Fruit fly (Drosophila melanogaster) whole organism, pupa: Measurements from ENCODE around the gene fiz.

Experiments used
- CG10348 ChIP-seq: fragments of 200-800 bp; sonication (Bioruptor generic); IDR thresholded peaks from 2 replicates; pipeline ENCODE4 v1.3.6; 2022; ENCODE audit warnings: missing biosample characterization, missing genetic modification characterization
- CG12605 ChIP-seq: fragments of 200-800 bp; sonication (Bioruptor generic); IDR thresholded peaks from 2 replicates; pipeline ENCODE4 v1.3.6; 2022; ENCODE audit warnings: missing biosample characterization, missing genetic modification characterization
- CG13204 ChIP-seq: fragments of 200-800 bp; sonication (Bioruptor generic); optimal IDR thresholded peaks from 2 replicates; lab custom pipeline; 2018; ENCODE audit warnings: missing biosample characterization, mild to moderate bottlenecking, missing genetic modification characterization, moderate library complexity
- CG14655 ChIP-seq: fragments of 200-800 bp; sonication (Bioruptor generic); optimal IDR thresholded peaks from 3 replicates; lab custom pipeline; 2017; ENCODE audit warnings: mild to moderate bottlenecking, missing biosample characterization, missing genetic modification reagents, missing genetic modification characterization
- CG15710 ChIP-seq: fragments of 200-800 bp; sonication (Bioruptor generic); optimal IDR thresholded peaks from 2 replicates; lab custom pipeline; 2018; ENCODE audit warnings: missing biosample characterization, mild to moderate bottlenecking, missing genetic modification characterization, moderate library complexity
- CG17806 ChIP-seq: fragments of 200-800 bp; sonication (Bioruptor generic); optimal IDR thresholded peaks from 2 replicates; lab custom pipeline; 2018; ENCODE audit warnings: missing biosample characterization, mild to moderate bottlenecking, missing genetic modification characterization, moderate library complexity
- CG32121 ChIP-seq: fragments of 200-800 bp; sonication (Bioruptor generic); IDR thresholded peaks from 2 replicates; pipeline ENCODE4 v1.3.6; 2022; ENCODE audit warnings: missing biosample characterization, missing genetic modification characterization
- CG34367 ChIP-seq: fragments of 200-800 bp; sonication (Bioruptor generic); optimal IDR thresholded peaks from 2 replicates; lab custom pipeline; 2018; ENCODE audit warnings: missing biosample characterization, mild to moderate bottlenecking, missing genetic modification characterization
- CG4496 ChIP-seq: fragments of 200-800 bp; sonication (Bioruptor generic); IDR thresholded peaks from 3 replicates; pipeline ENCODE4 v1.3.6; 2022; ENCODE audit warnings: missing biosample characterization, missing genetic modification characterization
- CG8159 ChIP-seq: fragments of 200-800 bp; sonication (Bioruptor generic); optimal IDR thresholded peaks from 3 replicates; lab custom pipeline; 2018; ENCODE audit warnings: missing biosample characterization, mild to moderate bottlenecking, missing genetic modification characterization, moderate library complexity
- CG8301 ChIP-seq: fragments of 200-800 bp; sonication (Bioruptor generic); optimal IDR thresholded peaks from 2 replicates; lab custom pipeline; 2018; ENCODE audit warnings: missing biosample characterization, mild to moderate bottlenecking, missing genetic modification characterization
- CG9948 ChIP-seq: fragments of 200-800 bp; sonication (Bioruptor generic); optimal IDR thresholded peaks from 2 replicates; lab custom pipeline; 2018; ENCODE audit warnings: missing biosample characterization, mild to moderate bottlenecking, missing genetic modification characterization, moderate library complexity
- D1 ChIP-seq: fragments of 200-800 bp; sonication (Bioruptor generic); optimal IDR thresholded peaks from 2 replicates; lab custom pipeline; 2018; ENCODE audit warnings: missing biosample characterization, mild to moderate bottlenecking, missing genetic modification characterization, moderate library complexity
- EcR ChIP-seq: fragments of 200-800 bp; sonication (Bioruptor generic); optimal IDR thresholded peaks from 3 replicates; lab custom pipeline; 2019; ENCODE audit warnings: missing biosample characterization, missing genetic modification characterization, mild to moderate bottlenecking, moderate library complexity, missing genetic modification reagents
- Ets98B ChIP-seq: fragments of 200-800 bp; sonication (Bioruptor generic); IDR thresholded peaks from 2 replicates; pipeline ENCODE4 v1.3.6; 2022; ENCODE audit warnings: missing biosample characterization, missing genetic modification characterization
- Pif1A ChIP-seq: fragments of 200-800 bp; sonication (Bioruptor generic); optimal IDR thresholded peaks from 3 replicates; lab custom pipeline; 2016; ENCODE audit warnings: missing biosample characterization, missing genetic modification characterization
- Pif1B ChIP-seq: fragments of 200-800 bp; sonication (Bioruptor generic); optimal IDR thresholded peaks from 3 replicates; lab custom pipeline; 2016; ENCODE audit warnings: missing biosample characterization, missing genetic modification characterization
- Snoo ChIP-seq: fragments of 200-800 bp; sonication (Bioruptor generic); optimal IDR thresholded peaks from 3 replicates; lab custom pipeline; 2017; ENCODE audit warnings: missing biosample characterization, mild to moderate bottlenecking, missing genetic modification characterization, inconsistent platforms
- fd96Ca ChIP-seq: fragments of 200-800 bp; sonication (Bioruptor generic); IDR thresholded peaks from 3 replicates; pipeline ENCODE4 v1.3.6; 2022; ENCODE audit warnings: missing biosample characterization, missing genetic modification characterization
- gl ChIP-seq: fragments of 200-800 bp; sonication (Bioruptor generic); optimal IDR thresholded peaks from 2 replicates; lab custom pipeline; 2018; ENCODE audit warnings: missing biosample characterization, mild to moderate bottlenecking, missing genetic modification characterization
- rn ChIP-seq: fragments of 200-800 bp; sonication (Bioruptor generic); IDR thresholded peaks from 2 replicates; pipeline ENCODE4 v1.3.6; 2022; ENCODE audit warnings: missing biosample characterization, missing genetic modification characterization

The fiz gene

DNA sequence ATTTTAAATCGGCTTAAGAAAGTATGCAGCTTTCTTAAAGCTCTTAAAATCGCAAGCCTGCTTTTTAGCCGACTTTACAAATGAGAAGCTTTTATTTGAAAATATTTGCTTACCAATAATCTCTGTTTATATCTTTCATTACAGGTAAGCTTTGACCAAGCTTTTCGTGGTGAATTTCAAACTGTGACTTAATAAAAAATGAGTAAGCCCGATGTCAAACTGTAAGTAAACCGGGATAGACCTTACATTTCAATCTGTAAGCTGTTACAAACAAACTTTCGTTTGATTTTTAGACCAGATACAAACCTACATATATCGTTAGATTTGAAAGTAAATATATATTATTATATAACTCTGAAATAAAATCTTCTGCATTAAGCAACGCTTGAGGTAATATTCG lies 24.0 kb downstream of the fiz start:
- TF ChIP-seq Pif1B (GFP tag; lab: Kevin White, UChicago) (no peak), CG14655 (no peak), CG8159 (tag; lab: Kevin White, UChicago) (no peak), CG32121 (no peak), CG13204 (no peak), D1 (no peak), CG10348 (GFP tag; lab: Robert Waterston, UW) (no peak), EcR (GFP tag; lab: Kevin White, UChicago) (no peak), gl (tag; lab: Kevin White, UChicago) (no peak)

DNA sequence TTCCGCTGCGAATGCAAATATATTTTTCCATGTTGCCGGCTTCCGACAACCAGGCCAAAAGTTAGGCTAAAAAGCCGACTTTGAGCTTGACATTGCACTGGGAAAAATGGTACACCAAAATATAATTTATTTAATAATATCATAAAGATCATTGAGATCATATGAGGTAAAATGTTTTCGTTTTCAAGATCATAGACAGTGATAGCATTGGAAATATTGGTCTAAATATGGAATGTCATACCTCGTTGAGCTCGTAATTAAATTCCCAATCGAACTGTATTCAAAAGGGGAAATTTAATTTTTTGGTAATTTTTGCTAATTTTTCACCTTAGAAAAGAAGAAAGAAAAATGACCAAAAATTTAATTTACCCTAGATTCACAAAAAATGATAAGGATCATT lies 25.5 kb downstream of the fiz start:
- TF ChIP-seq Snoo (tag; lab: Kevin White, UChicago) (no peak), CG17806 (no peak), CG10348 (GFP tag; lab: Robert Waterston, UW) (no peak), rn (GFP tag; lab: Robert Waterston, UW) (no peak), CG34367 (tag; lab: Kevin White, UChicago) (no peak), CG12605 (GFP tag; lab: Robert Waterston, UW) (no peak), CG9948 (tag; lab: Kevin White, UChicago) (no peak), Pif1A (no peak), CG8301 (tag; lab: Kevin White, UChicago) (no peak), CG8159 (tag; lab: Kevin White, UChicago) (no peak), Pif1B (GFP tag; lab: Kevin White, UChicago) (no peak), CG4496 (GFP tag; lab: Robert Waterston, UW) (no peak), gl (tag; lab: Kevin White, UChicago) (no peak), fd96Ca (GFP tag; lab: Robert Waterston, UW) (no peak), CG14655 (no peak)

DNA sequence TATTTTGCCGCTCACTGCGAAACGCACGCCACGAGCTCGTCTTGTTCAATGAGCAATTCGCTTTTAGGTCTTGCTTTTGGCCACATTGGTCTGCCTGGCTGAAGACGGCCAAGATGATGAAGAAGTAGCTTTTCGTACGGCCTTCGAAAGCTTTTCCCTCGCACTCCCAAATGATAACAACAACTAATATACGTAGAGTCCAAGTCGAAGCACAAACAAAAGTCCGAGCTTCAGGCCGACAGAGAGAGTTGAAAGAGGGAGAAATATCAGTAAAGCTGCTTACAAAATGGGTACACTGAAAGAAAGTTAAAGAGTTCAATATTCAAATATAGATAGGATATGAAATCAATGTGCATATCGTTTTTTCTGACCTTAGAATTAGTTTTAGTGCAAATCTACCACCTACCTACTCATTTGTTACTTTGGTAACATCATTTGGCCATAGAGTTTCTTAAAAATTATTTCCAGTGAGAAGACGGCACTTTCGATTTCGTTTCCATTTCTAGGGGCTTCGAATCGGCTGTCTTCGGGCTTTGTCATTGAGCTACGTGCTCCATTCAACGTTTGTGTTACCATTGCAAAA lies 26.9 kb downstream of the fiz start, which contains the start of the genes CG45064 and CG45065:
TSS of gene CG45064 (minus strand) at position 51 of the 583 bp plus-strand sequence.
TSS of gene CG45065 (minus strand) at position 51 of the 583 bp plus-strand sequence.
- TF ChIP-seq Snoo (tag; lab: Kevin White, UChicago) (peak; percentile 54), CG8159 (tag; lab: Kevin White, UChicago) (peak; percentile 67), CG13204 (no peak), CG17806 (peak; percentile 70), CG4496 (GFP tag; lab: Robert Waterston, UW) (peak; percentile 92), D1 (no peak), EcR (GFP tag; lab: Kevin White, UChicago) (no peak), CG32121 (peak; percentile 91), CG34367 (tag; lab: Kevin White, UChicago) (peak; percentile 37), CG12605 (GFP tag; lab: Robert Waterston, UW) (peak; percentile 82), CG14655 (peak; percentile 56), CG10348 (GFP tag; lab: Robert Waterston, UW) (0 out of 2 replicates have a peak, but pooled peaks have one; percentile 38), fd96Ca (GFP tag; lab: Robert Waterston, UW) (peak; percentile 87), Ets98B (GFP tag; lab: Robert Waterston, UW) (peak; percentile 93), Pif1A (peak; percentile 89), rn (GFP tag; lab: Robert Waterston, UW) (peak; percentile 71), CG9948 (tag; lab: Kevin White, UChicago) (peak; percentile 68), CG8301 (tag; lab: Kevin White, UChicago) (peak; percentile 73), gl (tag; lab: Kevin White, UChicago) (no peak), CG15710 (tag; lab: Kevin White, UChicago) (peak; percentile 61), Pif1B (GFP tag; lab: Kevin White, UChicago) (peak; percentile 85)

DNA sequence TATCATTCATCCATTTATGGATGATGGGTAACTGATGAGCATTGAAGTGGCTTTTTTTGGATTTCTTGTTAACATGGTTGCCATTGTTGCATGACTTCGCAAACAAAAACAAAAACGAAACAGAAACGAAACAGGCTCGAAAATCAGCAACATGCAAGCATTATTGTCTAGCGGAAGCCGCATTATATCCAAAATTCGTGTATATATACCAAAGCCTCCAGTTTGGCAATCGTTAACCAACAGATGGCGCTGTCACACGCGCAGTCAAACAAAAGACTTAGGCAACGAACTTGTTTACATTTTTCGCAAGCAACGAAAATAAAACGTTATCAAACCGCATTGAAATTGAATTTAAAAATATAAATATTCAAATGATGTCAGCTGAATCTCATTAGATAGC lies 30.6 kb downstream of the fiz start:
- TF ChIP-seq fd96Ca (GFP tag; lab: Robert Waterston, UW): no peak
- TF ChIP-seq CG34367 (tag; lab: Kevin White, UChicago): no peak
- no peak for TF ChIP-seq CG32121
- no peak for TF ChIP-seq CG8301 (tag; lab: Kevin White, UChicago)
- no peak for TF ChIP-seq CG4496 (GFP tag; lab: Robert Waterston, UW)
- no peak for TF ChIP-seq CG8159 (tag; lab: Kevin White, UChicago)
- no peak for TF ChIP-seq gl (tag; lab: Kevin White, UChicago)
- TF ChIP-seq Pif1A: no peak
- no peak for TF ChIP-seq Snoo (tag; lab: Kevin White, UChicago)
- no peak for TF ChIP-seq Ets98B (GFP tag; lab: Robert Waterston, UW)
- TF ChIP-seq CG15710 (tag; lab: Kevin White, UChicago): no peak

DNA sequence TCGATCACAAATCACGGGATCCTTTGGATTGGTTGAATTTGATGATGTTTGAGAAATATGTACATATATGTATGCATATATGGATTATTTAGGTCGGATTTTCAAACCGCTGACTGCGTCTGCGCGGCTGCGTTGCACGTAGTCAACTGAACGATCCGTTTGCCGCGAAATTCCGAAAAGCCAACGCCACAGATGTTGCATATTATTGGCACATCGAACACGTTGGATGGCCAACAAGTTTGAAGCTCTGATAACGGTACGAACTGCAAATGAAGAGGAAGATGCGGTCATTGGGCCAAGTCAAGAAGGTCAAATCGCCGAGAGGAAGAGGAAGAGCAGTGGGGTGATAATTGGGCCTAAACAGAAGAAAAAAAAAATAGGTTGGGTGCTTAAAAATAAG lies 38.5 kb downstream of the fiz start, which contains the start of gene CG9518:
TSS of gene CG9518 (minus strand) at position 154 of the 400 bp plus-strand sequence.
- TF ChIP-seq CG8159 (tag; lab: Kevin White, UChicago) (no peak), EcR (GFP tag; lab: Kevin White, UChicago) (peak; percentile 13)

DNA sequence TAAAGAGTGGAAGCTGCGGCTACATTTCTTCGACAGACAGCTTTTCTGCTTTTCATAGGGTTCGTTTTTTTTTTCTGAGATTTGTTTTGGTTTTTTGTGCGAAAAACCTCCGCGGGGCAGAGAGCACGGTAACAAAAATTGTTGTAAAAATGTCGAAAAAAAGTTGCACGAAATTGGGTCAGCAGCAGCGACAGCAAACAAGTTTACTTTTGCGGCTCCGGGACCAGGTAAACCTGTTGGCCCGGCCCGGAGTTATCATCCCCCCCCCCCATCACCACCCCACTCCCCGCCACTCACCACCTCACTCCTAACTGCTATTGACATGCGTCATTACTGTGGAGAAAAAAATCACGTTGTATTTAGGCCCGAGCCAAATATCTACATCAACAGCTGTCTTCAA lies 41.1 kb downstream of the fiz start:
- TF ChIP-seq Pif1B (GFP tag; lab: Kevin White, UChicago): no peak
- no peak for TF ChIP-seq CG32121
- TF ChIP-seq CG14655: no peak
- TF ChIP-seq fd96Ca (GFP tag; lab: Robert Waterston, UW): no peak
- no peak for TF ChIP-seq CG17806
- TF ChIP-seq CG15710 (tag; lab: Kevin White, UChicago): no peak
- TF ChIP-seq CG34367 (tag; lab: Kevin White, UChicago): no peak
- TF ChIP-seq CG8159 (tag; lab: Kevin White, UChicago): no peak
- peak; percentile 60; the same call in 1 of the 3 replicates for TF ChIP-seq CG4496 (GFP tag; lab: Robert Waterston, UW)
- TF ChIP-seq Ets98B (GFP tag; lab: Robert Waterston, UW): peak; percentile 45; the same call in 1 of the 2 replicates
- no peak for TF ChIP-seq gl (tag; lab: Kevin White, UChicago)
- no peak for TF ChIP-seq Snoo (tag; lab: Kevin White, UChicago)
- no peak for TF ChIP-seq CG12605 (GFP tag; lab: Robert Waterston, UW)
- no peak for TF ChIP-seq Pif1A
